Worm (Caenorhabditis elegans): Measurements from ENCODE around the gene jhdm-1.

- TF ChIP-seq zag-1 (tag; optimal IDR thresholded peaks at IDR 0.05), result no peak
- no peak for TF ChIP-seq blmp-1 (tag; optimal IDR thresholded peaks at IDR 0.05; ENCODE audit: insufficient read depth)
- TF ChIP-seq gmeb-1 (tag; optimal IDR thresholded peaks at IDR 0.05), result no peak
- no peak for TF ChIP-seq lsy-2 (tag; optimal IDR thresholded peaks at IDR 0.05)
- no peak for TF ChIP-seq nhr-77 (tag; optimal IDR thresholded peaks at IDR 0.05)
- no peak for TF ChIP-seq nhr-6 (tag; optimal IDR thresholded peaks at IDR 0.05)
- TF ChIP-seq lin-11 (tag; optimal IDR thresholded peaks at IDR 0.05), result no peak
- TF ChIP-seq unc-55 (GFP tag; optimal IDR thresholded peaks at IDR 0.05), result no peak
- TF ChIP-seq nhr-237 (tag; optimal IDR thresholded peaks at IDR 0.05), result no peak
- no peak for TF ChIP-seq egl-27 (tag; optimal IDR thresholded peaks at IDR 0.05)
- no peak for TF ChIP-seq nhr-129 (tag; optimal IDR thresholded peaks at IDR 0.05)
Observed at ce11 chrIII:6446807-6447206, 7.5 kb upstream of the jhdm-1 start, which contains the start of gene let-721.

Measured in whole organism, L2 larva.